Fruit fly (Drosophila melanogaster) whole organism, embryonic: Measurements from ENCODE around the gene Blm.

Experiments used
- BtbVII ChIP-seq: fragments of 200-800 bp; sonication (Bioruptor generic); optimal IDR thresholded peaks from 3 replicates; lab custom pipeline; 2017; ENCODE audit warnings: missing biosample characterization, mild to moderate bottlenecking, missing genetic modification characterization
- CG11456 ChIP-seq: fragments of 200-800 bp; sonication (Bioruptor generic); IDR thresholded peaks from 3 replicates; pipeline ENCODE4 v1.3.6; 2022; ENCODE audit warnings: missing biosample characterization, missing genetic modification characterization
- CG12104 ChIP-seq: fragments of 200-800 bp; sonication (Bioruptor generic); optimal IDR thresholded peaks from 3 replicates; lab custom pipeline; 2016; ENCODE audit warnings: missing biosample characterization, missing genetic modification characterization
- CG12219 ChIP-seq: fragments of 200-800 bp; sonication (Bioruptor generic); optimal IDR thresholded peaks from 3 replicates; lab custom pipeline; 2018; ENCODE audit warnings: missing biosample characterization, mild to moderate bottlenecking, missing genetic modification characterization
- CG12299 ChIP-seq: fragments of 200-800 bp; sonication (Bioruptor generic); optimal IDR thresholded peaks from 2 replicates; lab custom pipeline; 2018; ENCODE audit warnings: missing biosample characterization, mild to moderate bottlenecking, missing genetic modification characterization
- CG13123 ChIP-seq: fragments of 200-800 bp; sonication (Bioruptor generic); optimal IDR thresholded peaks from 2 replicates; lab custom pipeline; 2016; ENCODE audit warnings: missing biosample characterization, missing genetic modification characterization
- CG14050 ChIP-seq: fragments of 200-800 bp; sonication (Bioruptor generic); IDR thresholded peaks from 3 replicates; pipeline ENCODE4 v1.3.6; 2022; ENCODE audit warnings: missing biosample characterization, missing genetic modification characterization
- CG15269 ChIP-seq: fragments of 200-800 bp; sonication (Bioruptor generic); optimal IDR thresholded peaks from 2 replicates; lab custom pipeline; 2018; ENCODE audit warnings: missing biosample characterization, mild to moderate bottlenecking, missing genetic modification characterization, moderate library complexity
- CG15601 ChIP-seq: fragments of 200-800 bp; sonication (Bioruptor generic); optimal IDR thresholded peaks from 3 replicates; lab custom pipeline; 2019; ENCODE audit warnings: missing biosample characterization, mild to moderate bottlenecking, missing genetic modification characterization, moderate library complexity
- CG16863 ChIP-seq: fragments of 200-800 bp; sonication (Bioruptor generic); optimal IDR thresholded peaks from 3 replicates; lab custom pipeline; 2016; ENCODE audit warnings: missing biosample characterization, missing genetic modification characterization
- CG17912 ChIP-seq: fragments of 200-800 bp; sonication (Bioruptor generic); optimal IDR thresholded peaks from 2 replicates; lab custom pipeline; 2018; ENCODE audit warnings: missing biosample characterization, mild to moderate bottlenecking, missing genetic modification characterization
- CG18262 ChIP-seq: fragments of 200-800 bp; optimal IDR thresholded peaks from 3 replicates; lab custom pipeline; 2019; ENCODE audit warnings: missing biosample characterization, mild to moderate bottlenecking, missing genetic modification characterization, moderate library complexity
- CG30403 ChIP-seq: fragments of 200-800 bp; sonication (Bioruptor generic); optimal IDR thresholded peaks from 3 replicates; lab custom pipeline; 2016; ENCODE audit warnings: missing biosample characterization, missing genetic modification characterization
- CG34224 ChIP-seq: fragments of 200-800 bp; sonication (Bioruptor generic); IDR thresholded peaks from 3 replicates; pipeline ENCODE4 v1.3.6; 2022; ENCODE audit warnings: missing biosample characterization, missing genetic modification characterization; ENCODE audit not compliant: partially characterized antibody
- CG4328 ChIP-seq: fragments of 200-800 bp; sonication (Bioruptor generic); optimal IDR thresholded peaks from 3 replicates; lab custom pipeline; 2017; ENCODE audit warnings: missing biosample characterization, missing genetic modification reagents, missing genetic modification characterization
- CG4360 ChIP-seq: fragments of 200-800 bp; sonication (Bioruptor generic); IDR thresholded peaks from 2 replicates; pipeline ENCODE4 v1.3.6; 2022; ENCODE audit warnings: missing biosample characterization, missing genetic modification characterization
- CG43689 ChIP-seq: fragments of 200-800 bp; sonication (Bioruptor generic); IDR thresholded peaks from 2 replicates; pipeline ENCODE4 v1.3.6; 2022; ENCODE audit warnings: missing biosample characterization, missing genetic modification characterization
- CG7271 ChIP-seq: fragments of 200-800 bp; sonication (Bioruptor generic); optimal IDR thresholded peaks from 2 replicates; lab custom pipeline; 2018; ENCODE audit warnings: missing biosample characterization, mild to moderate bottlenecking, missing genetic modification characterization, moderate library complexity
- CG7372 ChIP-seq: fragments of 200-800 bp; sonication (Bioruptor generic); IDR thresholded peaks from 2 replicates; pipeline ENCODE4 v1.3.6; 2022; ENCODE audit warnings: missing biosample characterization, missing genetic modification characterization
- CG9609 ChIP-seq: fragments of 200-800 bp; sonication (Bioruptor generic); optimal IDR thresholded peaks from 3 replicates; lab custom pipeline; 2016; ENCODE audit warnings: missing biosample characterization, missing genetic modification characterization
- CoRest ChIP-seq: fragments of 200-800 bp; sonication (Bioruptor generic); optimal IDR thresholded peaks from 3 replicates; lab custom pipeline; 2018; ENCODE audit warnings: missing biosample characterization, mild to moderate bottlenecking, missing genetic modification characterization, moderate library complexity
- Dref ChIP-seq: fragments of 200-800 bp; sonication (Bioruptor generic); IDR thresholded peaks from 2 replicates; pipeline ENCODE4 v1.3.6; 2022; ENCODE audit warnings: missing biosample characterization, missing genetic modification characterization
- Eip74EF ChIP-seq, 2 experiments: fragments of 200-800 bp in 1 of 2; fragments of >200 bp in 1 of 2; sonication (Bioruptor generic) in 1 of 2; optimal IDR thresholded peaks; 2 replicates each; lab custom pipeline; 2017 to 2019; ENCODE audit warnings: missing biosample characterization in 2 of 2, missing genetic modification characterization in 2 of 2, mild to moderate bottlenecking in 1 of 2, moderate library complexity in 1 of 2
- HLHmδ ChIP-seq: fragments of 200-800 bp; sonication (Bioruptor generic); optimal IDR thresholded peaks from 2 replicates; lab custom pipeline; 2018; ENCODE audit warnings: missing biosample characterization, mild to moderate bottlenecking, missing genetic modification characterization, moderate library complexity
- Hand ChIP-seq: fragments of 200-800 bp; sonication (Bioruptor generic); optimal IDR thresholded peaks from 2 replicates; lab custom pipeline; 2017; ENCODE audit warnings: mild to moderate bottlenecking, missing biosample characterization, missing genetic modification reagents, missing genetic modification characterization
- Hmr ChIP-seq: fragments of 200-800 bp; sonication (Bioruptor generic); optimal IDR thresholded peaks from 3 replicates; lab custom pipeline; 2017; ENCODE audit warnings: mild to moderate bottlenecking, missing biosample characterization, missing genetic modification reagents, missing genetic modification characterization
- Lpt ChIP-seq: fragments of >200 bp; optimal IDR thresholded peaks from 2 replicates; lab custom pipeline; 2018; ENCODE audit warnings: missing biosample characterization, missing genetic modification characterization
- MESR4 ChIP-seq: fragments of 200-800 bp; sonication (Bioruptor generic); optimal IDR thresholded peaks from 2 replicates; lab custom pipeline; 2018; ENCODE audit warnings: missing biosample characterization, mild to moderate bottlenecking, missing genetic modification characterization, moderate library complexity
- Med ChIP-seq: fragments of 200-800 bp; sonication (Bioruptor generic); peaks from one replicate; lab custom pipeline; 2016; ENCODE audit warnings: missing biosample characterization, missing genetic modification characterization, mild to moderate bottlenecking, inconsistent platforms, moderate library complexity
- NC2β ChIP-seq: fragments of 200-800 bp; sonication (Bioruptor generic); optimal IDR thresholded peaks from 2 replicates; lab custom pipeline; 2016; ENCODE audit warnings: missing biosample characterization, missing genetic modification characterization
- Sox100B ChIP-seq: fragments of 200-800 bp; sonication (Bioruptor generic); optimal IDR thresholded peaks from 3 replicates; lab custom pipeline; 2018; ENCODE audit warnings: missing biosample characterization, mild to moderate bottlenecking, missing genetic modification characterization
- Sox102F ChIP-seq: fragments of 200-800 bp; sonication (Bioruptor generic); optimal IDR thresholded peaks from 2 replicates; lab custom pipeline; 2018; ENCODE audit warnings: missing biosample characterization, mild to moderate bottlenecking, missing genetic modification characterization, moderate library complexity
- TFAM ChIP-seq: fragments of 200-800 bp; sonication (Bioruptor generic); optimal IDR thresholded peaks from 2 replicates; lab custom pipeline; 2017; ENCODE audit warnings: missing biosample characterization, missing genetic modification characterization, inconsistent platforms
- ac ChIP-seq: fragments of 200-800 bp; sonication (Bioruptor generic); optimal IDR thresholded peaks from 3 replicates; lab custom pipeline; 2017; ENCODE audit warnings: missing biosample characterization, mild to moderate bottlenecking, missing genetic modification characterization
- cato ChIP-seq: fragments of 200-800 bp; sonication (Bioruptor generic); optimal IDR thresholded peaks from 2 replicates; lab custom pipeline; 2016; ENCODE audit warnings: missing biosample characterization, missing genetic modification characterization, borderline replicate concordance
- chm ChIP-seq: fragments of 200-800 bp; sonication (Bioruptor generic); IDR thresholded peaks from 2 replicates; pipeline ENCODE4 v1.3.6; 2022; ENCODE audit warnings: missing biosample characterization, missing genetic modification characterization
- ci ChIP-seq: fragments of 200-800 bp; sonication (Bioruptor generic); IDR thresholded peaks from 3 replicates; pipeline ENCODE4 v1.3.6; 2022; ENCODE audit warnings: missing biosample characterization, missing genetic modification characterization
- crc ChIP-seq: fragments of 200-800 bp; sonication (Bioruptor generic); optimal IDR thresholded peaks from 2 replicates; lab custom pipeline; 2016; ENCODE audit warnings: missing biosample characterization, missing genetic modification characterization
- crol ChIP-seq: fragments of 200-800 bp; sonication (Bioruptor generic); IDR thresholded peaks from 2 replicates; pipeline ENCODE4 v1.3.6; 2022; ENCODE audit warnings: missing biosample characterization, missing genetic modification characterization
- eve ChIP-seq, 2 experiments: fragments of >200 bp; optimal IDR thresholded peaks; 2 replicates each; lab custom pipeline; 2017; ENCODE audit warnings: missing biosample characterization in 2 of 2, missing genetic modification characterization in 2 of 2
- hkb ChIP-seq, 2 experiments: fragments of 200-800 bp in 1 of 2; fragments of >200 bp in 1 of 2; sonication (Bioruptor generic) in 1 of 2; IDR thresholded peaks in 1 of 2; optimal IDR thresholded peaks in 1 of 2; 2 replicates each; pipeline versions ENCODE4 v1.3.6 to Lab custom; 2017 to 2022; ENCODE audit warnings: missing biosample characterization in 1 of 2, missing genetic modification characterization in 1 of 2
- kni ChIP-seq: fragments of 200-800 bp; sonication (Bioruptor generic); optimal IDR thresholded peaks from 3 replicates; lab custom pipeline; 2017; ENCODE audit warnings: mild to moderate bottlenecking, missing biosample characterization, missing genetic modification reagents, missing genetic modification characterization
- lbe ChIP-seq: fragments of 200-800 bp; sonication (Bioruptor generic); optimal IDR thresholded peaks from 2 replicates; lab custom pipeline; 2016; ENCODE audit warnings: missing biosample characterization, mild to moderate bottlenecking, missing genetic modification characterization
- p53 ChIP-seq: fragments of 200-800 bp; sonication (Bioruptor generic); optimal IDR thresholded peaks from 2 replicates; lab custom pipeline; 2016; ENCODE audit warnings: missing biosample characterization, missing genetic modification characterization
- pb ChIP-seq: fragments of 200-800 bp; sonication (Bioruptor generic); optimal IDR thresholded peaks from 3 replicates; lab custom pipeline; 2016; ENCODE audit warnings: missing biosample characterization, missing genetic modification characterization
- scrt ChIP-seq: fragments of 200-800 bp; sonication (Bioruptor generic); optimal IDR thresholded peaks from 2 replicates; lab custom pipeline; 2018; ENCODE audit warnings: missing biosample characterization, mild to moderate bottlenecking, missing genetic modification characterization, moderate library complexity
- sob ChIP-seq: fragments of 200-800 bp; sonication (Bioruptor generic); IDR thresholded peaks from 2 replicates; pipeline ENCODE4 v1.3.6; 2022; ENCODE audit warnings: missing biosample characterization, missing genetic modification characterization
- sr ChIP-seq: fragments of 200-800 bp; sonication (Bioruptor generic); IDR thresholded peaks from 3 replicates; pipeline ENCODE4 v1.3.6; 2022; ENCODE audit warnings: missing biosample characterization, missing genetic modification characterization
- vnd ChIP-seq: fragments of 200-800 bp; sonication (Bioruptor generic); IDR thresholded peaks from 3 replicates; pipeline ENCODE4 v1.3.6; 2022; ENCODE audit warnings: missing biosample characterization, missing genetic modification characterization; ENCODE audit not compliant: partially characterized antibody

Gene Blm

dm6 chr3R:11786695-11787226 lies 45.2 kb upstream of the Blm start, which contains the start of the genes prd1 and HisCl1 (continued):
- peak; percentile 55; the same call in 1 of the 2 replicates for TF ChIP-seq CG7372 (GFP tag; lab: Robert Waterston, UW)
- no peak for TF ChIP-seq pb (GFP tag; lab: Kevin White, UChicago)
- peak; percentile 49 for TF ChIP-seq kni (GFP tag; lab: Kevin White, UChicago)
- TF ChIP-seq Hand (GFP tag; lab: Kevin White, UChicago) = no peak
- peak; percentile 76 for TF ChIP-seq sob
- TF ChIP-seq Dref = peak; percentile 49
- no peak for TF ChIP-seq vnd (GFP tag; lab: Robert Waterston, UW)
- TF ChIP-seq HLHmδ = peak; percentile 40
- TF ChIP-seq CG18262 (tag; lab: Kevin White, UChicago) = no peak
- no peak for TF ChIP-seq CG43689 (GFP tag; lab: Robert Waterston, UW)
- peak; percentile 35; the same call in 1 of the 3 replicates for TF ChIP-seq CG14050
- peak; percentile 26 for TF ChIP-seq hkb (optimal IDR thresholded peaks at IDR 0.05; lab: Kevin White, UChicago)
- no peak for TF ChIP-seq hkb (GFP tag; IDR thresholded peaks at IDR 0.05; lab: Robert Waterston, UW)
- TF ChIP-seq NC2β (GFP tag; lab: Kevin White, UChicago) = peak; percentile 49
- TF ChIP-seq CG17912 = peak; percentile 47
- TF ChIP-seq CG12299 (tag; lab: Kevin White, UChicago) = peak; percentile 54
- TF ChIP-seq Sox100B = no peak
- TF ChIP-seq CG34224 (GFP tag; lab: Robert Waterston, UW) = no peak
- no peak for TF ChIP-seq crc (GFP tag; lab: Kevin White, UChicago)
- no peak for TF ChIP-seq Sox102F (GFP tag; lab: Kevin White, UChicago)
- TF ChIP-seq TFAM (GFP tag; lab: Kevin White, UChicago) = no peak
- TF ChIP-seq lbe (GFP tag; lab: Kevin White, UChicago) = no peak
- no peak for TF ChIP-seq MESR4 (GFP tag; lab: Kevin White, UChicago)
- peak; percentile 91 for TF ChIP-seq CoRest (tag; lab: Kevin White, UChicago)
- peak; percentile 35 for TF ChIP-seq CG9609 (GFP tag; lab: Kevin White, UChicago)
- peak; percentile 16 for TF ChIP-seq ac
- peak; percentile 80 for TF ChIP-seq CG11456 (GFP tag; lab: Robert Waterston, UW)
- TF ChIP-seq sr (GFP tag; lab: Robert Waterston, UW) = 0 out of 3 replicates have a peak, but pooled peaks have one; percentile 6
- TF ChIP-seq CG30403 (GFP tag; lab: Kevin White, UChicago) = peak; percentile 79
- no peak for TF ChIP-seq crol (GFP tag; lab: Robert Waterston, UW)
- TF ChIP-seq CG4360 (GFP tag; lab: Robert Waterston, UW) = 0 out of 2 replicates have a peak, but pooled peaks have one; percentile 8
- TF ChIP-seq Med = peak; percentile 93
- TF ChIP-seq CG15601 = peak; percentile 72
- TF ChIP-seq eve (GFP tag; optimal IDR thresholded peaks at IDR 0.05; lab: Kevin White, UChicago) = no peak
- no peak for TF ChIP-seq CG16863
- TF ChIP-seq CG12219 (GFP tag; lab: Kevin White, UChicago) = peak; percentile 51
- peak; percentile 82 for TF ChIP-seq Hmr (GFP tag; lab: Kevin White, UChicago)
- TF ChIP-seq cato (GFP tag; lab: Kevin White, UChicago) = no peak
- peak; percentile 46; the same call in 1 of the 3 replicates for TF ChIP-seq ci (GFP tag; lab: Robert Waterston, UW)
- TF ChIP-seq CG13123 = no peak
- TF ChIP-seq CG12104 (GFP tag; lab: Kevin White, UChicago) = peak; percentile 59
- TF ChIP-seq CG4328 = peak; percentile 75
- no peak for TF ChIP-seq Eip74EF (GFP tag; optimal IDR thresholded peaks at IDR 0.05; lab: Kevin White, UChicago)
- no peak for TF ChIP-seq chm (GFP tag; lab: Robert Waterston, UW)
- TF ChIP-seq CG15269 (tag; lab: Kevin White, UChicago) = no peak
- no peak for TF ChIP-seq Lpt (GFP tag; lab: Kevin White, UChicago)
- TF ChIP-seq CG7271 (tag; lab: Kevin White, UChicago) = peak; percentile 78
- peak; percentile 52 for TF ChIP-seq scrt
- peak; percentile 46 for TF ChIP-seq BtbVII (GFP tag; lab: Kevin White, UChicago)
- peak; percentile 45 for TF ChIP-seq p53 (GFP tag; lab: Kevin White, UChicago)
